Worm (Caenorhabditis elegans) whole organism, L2 larva: ENCODE measurements around the gene ZC239.4.

Experiments
- C34F6.9 ChIP-seq: fragments of 150-350 bp; optimal IDR thresholded peaks from 2 replicates; lab custom pipeline; 2014; ENCODE audit warnings: missing biosample characterization, missing genetic modification characterization
- F13H6.1 ChIP-seq: sonication (generic microtip); optimal IDR thresholded peaks from 2 replicates; lab custom pipeline; 2016; ENCODE audit warnings: missing genetic modification characterization, missing compliant biosample characterization
- R02D3.7 ChIP-seq: fragments of 150-350 bp; optimal IDR thresholded peaks from 2 replicates; lab custom pipeline; 2014; ENCODE audit warnings: missing biosample characterization, missing genetic modification characterization
- ZK546.5 ChIP-seq: sonication (generic microtip); optimal IDR thresholded peaks from 2 replicates; lab custom pipeline; 2017; ENCODE audit warnings: missing biosample characterization, missing genetic modification characterization
- alr-1 ChIP-seq: fragments of 150-350 bp; optimal IDR thresholded peaks from 2 replicates; lab custom pipeline; 2014; ENCODE audit warnings: missing biosample characterization, missing genetic modification characterization
- aly-2 ChIP-seq: fragments of 150-350 bp; optimal IDR thresholded peaks from 2 replicates; lab custom pipeline; 2014; ENCODE audit warnings: missing biosample characterization, missing genetic modification characterization
- ama-1 ChIP-seq: fragments of 150-350 bp; optimal IDR thresholded peaks from 2 replicates; lab custom pipeline; 2018; ENCODE audit warnings: inconsistent platforms
- blmp-1 ChIP-seq: sonication (generic microtip); optimal IDR thresholded peaks from 2 replicates; lab custom pipeline; 2017; ENCODE audit warnings: missing genetic modification characterization, mild to moderate bottlenecking, missing compliant biosample characterization, antibody characterized with exemption, moderate library complexity; ENCODE audit not compliant: insufficient read depth
- ceh-82 ChIP-seq: fragments of 150-350 bp; optimal IDR thresholded peaks from 2 replicates; lab custom pipeline; 2014; ENCODE audit warnings: missing biosample characterization, missing genetic modification characterization
- crh-2 ChIP-seq: sonication (generic microtip); optimal IDR thresholded peaks from 2 replicates; lab custom pipeline; 2017; ENCODE audit warnings: missing biosample characterization, missing genetic modification characterization
- dmd-4 ChIP-seq: sonication (generic microtip); optimal IDR thresholded peaks from 2 replicates; lab custom pipeline; 2017; ENCODE audit warnings: missing biosample characterization, missing genetic modification characterization
- elt-1 ChIP-seq: fragments of 150-350 bp; optimal IDR thresholded peaks from 2 replicates; lab custom pipeline; 2014; ENCODE audit warnings: missing biosample characterization, missing genetic modification characterization
- fos-1 ChIP-seq: fragments of 150-350 bp; optimal IDR thresholded peaks from 2 replicates; lab custom pipeline; 2014; ENCODE audit warnings: missing biosample characterization, missing genetic modification characterization
- gmeb-1 ChIP-seq: fragments of 150-350 bp; optimal IDR thresholded peaks from 2 replicates; lab custom pipeline; 2014; ENCODE audit warnings: missing biosample characterization, missing genetic modification characterization
- lin-13 ChIP-seq: fragments of 150-350 bp; optimal IDR thresholded peaks from 2 replicates; lab custom pipeline; 2014; ENCODE audit warnings: missing biosample characterization, missing genetic modification reagents, missing genetic modification characterization
- lsy-2 ChIP-seq, 2 experiments: fragments of 150-350 bp in 1 of 2; sonication (generic microtip) in 1 of 2; optimal IDR thresholded peaks; 2 replicates each; lab custom pipeline; 2014 to 2017; ENCODE audit warnings: missing biosample characterization in 2 of 2, missing genetic modification characterization in 2 of 2
- mab-5 ChIP-seq: fragments of 150-350 bp; optimal IDR thresholded peaks from 2 replicates; lab custom pipeline; 2014; ENCODE audit warnings: missing biosample characterization, missing genetic modification characterization
- mbf-1 ChIP-seq: sonication (generic microtip); optimal IDR thresholded peaks from 2 replicates; lab custom pipeline; 2017; ENCODE audit warnings: missing biosample characterization, missing genetic modification characterization
- mdl-1 ChIP-seq, 2 experiments: fragments of 150-350 bp in 1 of 2; sonication (generic microtip) in 1 of 2; optimal IDR thresholded peaks; 2 replicates each; lab custom pipeline; 2017; ENCODE audit warnings: missing biosample characterization in 2 of 2, missing genetic modification characterization in 2 of 2
- nhr-11 ChIP-seq: fragments of 150-350 bp; optimal IDR thresholded peaks from 2 replicates; lab custom pipeline; 2014; ENCODE audit warnings: missing biosample characterization, missing genetic modification characterization
- nhr-12 ChIP-seq: fragments of 150-350 bp; optimal IDR thresholded peaks from 2 replicates; lab custom pipeline; 2014; ENCODE audit warnings: missing biosample characterization, missing genetic modification characterization
- nhr-129 ChIP-seq: fragments of 150-350 bp; optimal IDR thresholded peaks from 2 replicates; lab custom pipeline; 2014; ENCODE audit warnings: missing biosample characterization, missing genetic modification characterization
- nhr-21 ChIP-seq: fragments of 150-350 bp; optimal IDR thresholded peaks from 2 replicates; lab custom pipeline; 2014; ENCODE audit warnings: missing biosample characterization, missing genetic modification characterization
- nhr-237 ChIP-seq: fragments of 150-350 bp; optimal IDR thresholded peaks from 2 replicates; lab custom pipeline; 2014; ENCODE audit warnings: missing biosample characterization, missing genetic modification characterization
- nhr-6 ChIP-seq: fragments of 150-350 bp; optimal IDR thresholded peaks from 2 replicates; lab custom pipeline; 2014; ENCODE audit warnings: missing biosample characterization, missing genetic modification characterization
- peb-1 ChIP-seq: fragments of 150-350 bp; optimal IDR thresholded peaks from 2 replicates; lab custom pipeline; 2014; ENCODE audit warnings: missing biosample characterization, missing genetic modification characterization
- sem-4 ChIP-seq: fragments of 150-350 bp; optimal IDR thresholded peaks from 2 replicates; lab custom pipeline; 2014; ENCODE audit warnings: missing biosample characterization, missing genetic modification reagents, missing genetic modification characterization
- skn-1 ChIP-seq: sonication (generic microtip); optimal IDR thresholded peaks from 2 replicates; lab custom pipeline; 2017; ENCODE audit warnings: missing biosample characterization, missing genetic modification characterization
- sma-3 ChIP-seq: sonication (generic microtip); optimal IDR thresholded peaks from 2 replicates; lab custom pipeline; 2016; ENCODE audit warnings: missing genetic modification reagents, missing genetic modification characterization, missing compliant biosample characterization
- sma-9 ChIP-seq, 2 experiments: fragments of 150-350 bp in 1 of 2; sonication (generic microtip) in 1 of 2; optimal IDR thresholded peaks; 2 replicates each; lab custom pipeline; 2014 to 2016; ENCODE audit warnings: missing genetic modification characterization in 2 of 2, mild to moderate bottlenecking in 1 of 2, missing biosample characterization in 1 of 2, missing compliant biosample characterization in 1 of 2, missing genetic modification reagents in 1 of 2, moderate library complexity in 1 of 2
- snpc-4 ChIP-seq: fragments of 150-350 bp; optimal IDR thresholded peaks from 2 replicates; lab custom pipeline; 2014; ENCODE audit warnings: missing biosample characterization, missing genetic modification characterization
- unc-39 ChIP-seq: fragments of 150-350 bp; optimal IDR thresholded peaks from 2 replicates; lab custom pipeline; 2014; ENCODE audit warnings: missing biosample characterization, missing genetic modification characterization
- unc-55 ChIP-seq: fragments of 150-350 bp; sonication (generic microtip); optimal IDR thresholded peaks from 3 replicates; lab custom pipeline; 2014; ENCODE audit warnings: missing biosample characterization, missing genetic modification reagents, missing genetic modification characterization
- zag-1 ChIP-seq: fragments of 150-350 bp; optimal IDR thresholded peaks from 2 replicates; lab custom pipeline; 2014; ENCODE audit warnings: missing biosample characterization, missing genetic modification characterization
- ztf-11 ChIP-seq: sonication (generic microtip); optimal IDR thresholded peaks from 2 replicates; lab custom pipeline; 2017; ENCODE audit warnings: missing biosample characterization, missing genetic modification characterization
- ztf-4 ChIP-seq: fragments of 150-350 bp; optimal IDR thresholded peaks from 2 replicates; lab custom pipeline; 2014; ENCODE audit warnings: missing biosample characterization, missing genetic modification characterization

The ZC239.4 gene

ce11 chrII:3244758-3245157, 30.8 kb downstream of the ZC239.4 start:
- TF ChIP-seq alr-1 (tag; lab: Kevin White, UChicago) = no peak
- no peak for TF ChIP-seq unc-55 (GFP tag; lab: Kevin White, UChicago)
- no peak for TF ChIP-seq nhr-129 (tag; lab: Kevin White, UChicago)
- TF ChIP-seq R02D3.7 = no peak
- no peak for TF ChIP-seq unc-39 (tag; lab: Kevin White, UChicago)
- no peak for TF ChIP-seq sma-9 (GFP tag; optimal IDR thresholded peaks at IDR 0.05; lab: Kevin White, UChicago)
- no peak for TF ChIP-seq sma-9 (tag; optimal IDR thresholded peaks at IDR 0.05; lab: Kevin White, UChicago)
- peak; percentile 6 for TF ChIP-seq lin-13
- no peak for TF ChIP-seq sma-3 (GFP tag; lab: Kevin White, UChicago)
- TF ChIP-seq skn-1 (tag; lab: Kevin White, UChicago) = no peak
- no peak for TF ChIP-seq ztf-11 (tag; lab: Kevin White, UChicago)
- no peak for TF ChIP-seq C34F6.9 (tag; lab: Kevin White, UChicago)
- TF ChIP-seq mab-5 (tag; lab: Kevin White, UChicago) = no peak
- TF ChIP-seq fos-1 (tag; lab: Kevin White, UChicago) = peak; percentile 50
- no peak for TF ChIP-seq nhr-237 (tag; lab: Kevin White, UChicago)

ce11 chrII:3245836-3246235, 31.8 kb downstream of the ZC239.4 start, which contains the start of gene C17F4.7:
TSS of gene C17F4.7 (minus strand) at chrII:3246015.
- TF ChIP-seq peb-1 (tag; lab: Kevin White, UChicago) (no peak), sma-9 (GFP tag; optimal IDR thresholded peaks at IDR 0.05; lab: Kevin White, UChicago) (peak; percentile 52), sma-9 (tag; optimal IDR thresholded peaks at IDR 0.05; lab: Kevin White, UChicago) (no peak), mdl-1 (tag; optimal IDR thresholded peaks at IDR 0.05; lab: Kevin White, UChicago) (no peak), nhr-11 (tag; lab: Kevin White, UChicago) (no peak), zag-1 (tag; lab: Kevin White, UChicago) (no peak), gmeb-1 (peak; percentile 29), crh-2 (tag; lab: Kevin White, UChicago) (peak; percentile 87), mbf-1 (tag; lab: Kevin White, UChicago) (no peak), snpc-4 (tag; lab: Kevin White, UChicago) (no peak), sem-4 (tag; lab: Kevin White, UChicago) (no peak), F13H6.1 (tag; lab: Kevin White, UChicago) (peak; percentile 2), fos-1 (tag; lab: Kevin White, UChicago) (peak; percentile 69), sma-3 (GFP tag; lab: Kevin White, UChicago) (peak; percentile 9)
- TF ChIP-seq, all 48 proteins: peak for 6

- TF ChIP-seq nhr-21 (tag; lab: Kevin White, UChicago) = no peak
- no peak for TF ChIP-seq mdl-1 (tag; optimal IDR thresholded peaks at IDR 0.05; lab: Kevin White, UChicago)
- no peak for TF ChIP-seq snpc-4 (tag; lab: Kevin White, UChicago)
- TF ChIP-seq gmeb-1 = no peak
- TF ChIP-seq mab-5 (tag; lab: Kevin White, UChicago) = no peak
- no peak for TF ChIP-seq dmd-4
- TF ChIP-seq peb-1 (tag; lab: Kevin White, UChicago) = no peak
- TF ChIP-seq blmp-1 = no peak
- TF ChIP-seq fos-1 (tag; lab: Kevin White, UChicago) = no peak
- no peak for TF ChIP-seq nhr-6
- TF ChIP-seq elt-1 (tag; lab: Kevin White, UChicago) = no peak
- TF ChIP-seq nhr-12 (tag; lab: Kevin White, UChicago) = no peak
- no peak for TF ChIP-seq lsy-2 (tag; optimal IDR thresholded peaks at IDR 0.05; lab: Kevin White, UChicago)
- TF ChIP-seq crh-2 (tag; lab: Kevin White, UChicago) = no peak
- TF ChIP-seq sma-9 (GFP tag; optimal IDR thresholded peaks at IDR 0.05; lab: Kevin White, UChicago) = no peak
- no peak for TF ChIP-seq sma-9 (tag; optimal IDR thresholded peaks at IDR 0.05; lab: Kevin White, UChicago)
- no peak for TF ChIP-seq sma-3 (GFP tag; lab: Kevin White, UChicago)
- no peak for TF ChIP-seq ama-1 (lab: Kevin White, UChicago)
- no peak for TF ChIP-seq ztf-4
Observed at ce11 chrII:3247556-3247955, 33.6 kb downstream of the ZC239.4 start.

- TF ChIP-seq R02D3.7 = no peak
- no peak for TF ChIP-seq nhr-11 (tag; lab: Kevin White, UChicago)
- no peak for TF ChIP-seq ZK546.5 (tag; lab: Kevin White, UChicago)
- no peak for TF ChIP-seq unc-55 (GFP tag; lab: Kevin White, UChicago)
- no peak for TF ChIP-seq skn-1 (tag; lab: Kevin White, UChicago)
- TF ChIP-seq mdl-1 (tag; optimal IDR thresholded peaks at IDR 0.05; lab: Kevin White, UChicago) = no peak
- no peak for TF ChIP-seq aly-2 (tag; lab: Kevin White, UChicago)
- no peak for TF ChIP-seq mab-5 (tag; lab: Kevin White, UChicago)
- TF ChIP-seq sma-9 (GFP tag; optimal IDR thresholded peaks at IDR 0.05; lab: Kevin White, UChicago) = no peak
- TF ChIP-seq sma-9 (tag; optimal IDR thresholded peaks at IDR 0.05; lab: Kevin White, UChicago) = no peak
- no peak for TF ChIP-seq lsy-2 (tag; optimal IDR thresholded peaks at IDR 0.05; lab: Kevin White, UChicago)
- TF ChIP-seq sma-3 (GFP tag; lab: Kevin White, UChicago) = no peak
- no peak for TF ChIP-seq ceh-82 (tag; lab: Kevin White, UChicago)
- TF ChIP-seq fos-1 (tag; lab: Kevin White, UChicago) = no peak
- TF ChIP-seq nhr-129 (tag; lab: Kevin White, UChicago) = no peak
- no peak for TF ChIP-seq ztf-11 (tag; lab: Kevin White, UChicago)
Observed at ce11 chrII:3248043-3248718, 34.2 kb downstream of the ZC239.4 start, which contains the start of the genes fbxc-50 and C17F4.2. TSS of gene fbxc-50 (minus strand) at chrII:3248123. TSS of gene C17F4.2 (plus strand) at chrII:3248668.
